Worm (Caenorhabditis elegans): ENCODE results near the gene vps-18.

DNA sequence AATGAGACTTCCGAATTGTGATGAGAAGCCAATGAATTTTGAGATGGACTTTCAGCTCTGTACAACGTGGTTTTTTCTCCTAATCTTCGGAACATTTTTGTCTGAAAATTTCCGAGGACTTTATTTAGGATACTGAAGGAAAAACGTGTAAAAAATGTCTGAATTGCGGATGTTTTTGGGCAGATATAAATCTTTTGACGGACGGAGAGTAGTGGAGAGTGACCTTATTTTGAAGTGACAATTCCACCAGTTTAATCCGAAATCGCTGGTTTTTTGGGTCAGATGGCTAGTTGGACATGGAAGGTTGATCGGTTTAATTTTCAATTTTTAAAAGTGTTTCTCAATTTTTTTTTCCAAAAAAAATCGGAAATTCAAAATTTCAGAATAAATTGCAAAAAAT lies 28.4 kb downstream of the vps-18 start, which contains the start of gene T05C1.3:
- TF ChIP-seq pag-3 (tag; optimal IDR thresholded peaks at IDR 0.05; ENCODE audit: borderline replicate concordance, insufficient read depth) (no peak), blmp-1 (tag; optimal IDR thresholded peaks at IDR 0.05) (no peak), unc-62 (GFP tag; optimal IDR thresholded peaks at IDR 0.05) (no peak), nhr-12 (tag; optimal IDR thresholded peaks at IDR 0.05) (no peak), lir-3 (tag; optimal IDR thresholded peaks at IDR 0.05; ENCODE audit: poor library complexity) (no peak)
